Worm (Caenorhabditis elegans) whole organism, L1 larva: ENCODE data around the gene cpg-18.

Experiments
- Y116A8C.19 ChIP-seq: sonication (generic microtip); optimal IDR thresholded peaks from 2 replicates; lab custom pipeline; 2016; ENCODE audit warnings: missing compliant biosample characterization, missing genetic modification characterization, borderline replicate concordance
- aha-1 ChIP-seq: fragments of 150-350 bp; optimal IDR thresholded peaks from 2 replicates; lab custom pipeline; 2014; ENCODE audit warnings: missing biosample characterization, missing genetic modification characterization
- ama-1 ChIP-seq: fragments of 150-350 bp; optimal IDR thresholded peaks from 2 replicates; lab custom pipeline; 2014
- blmp-1 ChIP-seq: fragments of 150-350 bp; optimal IDR thresholded peaks from 2 replicates; lab custom pipeline; 2014; ENCODE audit warnings: missing biosample characterization, missing genetic modification characterization
- ceh-63 ChIP-seq: fragments of 200-800 bp; sonication (Bioruptor generic); optimal IDR thresholded peaks from 2 replicates; lab custom pipeline; 2018; ENCODE audit warnings: mild to moderate bottlenecking, missing genetic modification characterization, missing compliant biosample characterization
- ceh-8 ChIP-seq: fragments of 200-800 bp; sonication (Bioruptor generic); optimal IDR thresholded peaks from 2 replicates; lab custom pipeline; 2018; ENCODE audit warnings: mild to moderate bottlenecking, missing genetic modification characterization, moderate library complexity, missing compliant biosample characterization
- efl-1 ChIP-seq, 4 experiments: fragments of 150-350 bp; optimal IDR thresholded peaks in 3 of 4; peaks in 1 of 4; 1 replicate in 1 of 4; 2 replicates in 3 of 4; lab custom pipeline; 2014; ENCODE audit warnings: missing biosample characterization in 2 of 4, missing genetic modification characterization in 2 of 4, missing genetic modification reagents in 2 of 4
- egl-13 ChIP-seq: sonication (generic microtip); optimal IDR thresholded peaks from 2 replicates; lab custom pipeline; 2016; ENCODE audit warnings: missing genotype, missing genetic modification reagents, missing genetic modification characterization, missing compliant biosample characterization
- egl-27 ChIP-seq, 2 experiments: fragments of 150-350 bp in 1 of 2; sonication (generic microtip); optimal IDR thresholded peaks; 3 replicates each; lab custom pipeline; 2017 to 2018; ENCODE audit warnings: missing biosample characterization in 2 of 2, missing genetic modification characterization in 2 of 2, missing genetic modification reagents in 2 of 2
- elt-2 ChIP-seq: sonication (generic microtip); optimal IDR thresholded peaks from 2 replicates; lab custom pipeline; 2016; ENCODE audit warnings: missing genetic modification characterization, mild to moderate bottlenecking, inconsistent platforms, missing compliant biosample characterization, missing genetic modification reagents
- fkh-10 ChIP-seq: sonication (generic microtip); optimal IDR thresholded peaks from 2 replicates; lab custom pipeline; 2017; ENCODE audit warnings: missing biosample characterization, missing genetic modification reagents, missing genetic modification characterization
- fkh-4 ChIP-seq: sonication (generic microtip); optimal IDR thresholded peaks from 2 replicates; lab custom pipeline; 2016; ENCODE audit warnings: missing compliant biosample characterization, missing genetic modification characterization, borderline replicate concordance
- fkh-8 ChIP-seq: sonication (generic microtip); optimal IDR thresholded peaks from 2 replicates; lab custom pipeline; 2016; ENCODE audit warnings: mild to moderate bottlenecking, missing genetic modification characterization, missing compliant biosample characterization
- fos-1 ChIP-seq: fragments of 150-350 bp; optimal IDR thresholded peaks from 2 replicates; lab custom pipeline; 2014; ENCODE audit warnings: missing biosample characterization, missing genetic modification characterization
- grh-1 ChIP-seq: fragments of 200-800 bp; sonication (Bioruptor generic); IDR thresholded peaks from 2 replicates; pipeline ENCODE4 v1.3.6; 2022; ENCODE audit warnings: missing genetic modification reagents, missing genetic modification characterization, missing compliant biosample characterization
- hlh-4 ChIP-seq: sonication (generic microtip); optimal IDR thresholded peaks from 2 replicates; lab custom pipeline; 2016; ENCODE audit warnings: mild to moderate bottlenecking, missing genetic modification characterization, missing compliant biosample characterization
- isw-1 ChIP-seq: fragments of 200-800 bp; sonication (Bioruptor generic); IDR thresholded peaks from 2 replicates; pipeline ENCODE4 v1.3.6; 2022; ENCODE audit warnings: missing genetic modification characterization, missing compliant biosample characterization
- jun-1 ChIP-seq: fragments of 150-350 bp; optimal IDR thresholded peaks from 2 replicates; lab custom pipeline; 2014; ENCODE audit warnings: missing biosample characterization, missing genetic modification reagents, missing genetic modification characterization
- lin-13 ChIP-seq: fragments of 150-350 bp; optimal IDR thresholded peaks from 2 replicates; lab custom pipeline; 2014; ENCODE audit warnings: missing biosample characterization, missing genetic modification reagents, missing genetic modification characterization
- lin-14 ChIP-seq: fragments of 200-800 bp; sonication (Bioruptor generic); optimal IDR thresholded peaks from 2 replicates; lab custom pipeline; 2018; ENCODE audit warnings: mild to moderate bottlenecking, missing genetic modification characterization, moderate library complexity, missing compliant biosample characterization
- lin-39 ChIP-seq: fragments of 150-350 bp; optimal IDR thresholded peaks from 2 replicates; lab custom pipeline; 2014; ENCODE audit warnings: missing biosample characterization, missing genetic modification reagents, missing genetic modification characterization
- lir-3 ChIP-seq: sonication (generic microtip); optimal IDR thresholded peaks from 2 replicates; lab custom pipeline; 2016; ENCODE audit warnings: mild to moderate bottlenecking, missing genetic modification characterization, moderate library complexity, missing compliant biosample characterization; ENCODE audit not compliant: poor library complexity
- mef-2 ChIP-seq: fragments of 150-350 bp; optimal IDR thresholded peaks from 2 replicates; lab custom pipeline; 2014; ENCODE audit warnings: missing biosample characterization, missing genetic modification characterization
- mep-1 ChIP-seq: fragments of 150-350 bp; optimal IDR thresholded peaks from 2 replicates; lab custom pipeline; 2014; ENCODE audit warnings: missing biosample characterization, missing genetic modification characterization
- nhr-19 ChIP-seq: fragments of 200-800 bp; sonication (Bioruptor generic); conservative IDR thresholded peaks from 2 replicates; pipeline ENCODE4 v1.3.6; 2022; ENCODE audit warnings: missing genetic modification characterization, missing compliant biosample characterization
- nhr-20 ChIP-seq: sonication (generic microtip); optimal IDR thresholded peaks from 2 replicates; lab custom pipeline; 2016; ENCODE audit warnings: mild to moderate bottlenecking, missing genetic modification characterization, missing compliant biosample characterization
- nhr-28 ChIP-seq: fragments of 150-350 bp; optimal IDR thresholded peaks from 2 replicates; lab custom pipeline; 2014; ENCODE audit warnings: missing biosample characterization, missing genetic modification characterization
- nhr-71 ChIP-seq: sonication (generic microtip); optimal IDR thresholded peaks from 2 replicates; lab custom pipeline; 2016; ENCODE audit warnings: mild to moderate bottlenecking, missing genetic modification characterization, moderate library complexity, missing compliant biosample characterization
- nhr-84 ChIP-seq: sonication (generic microtip); optimal IDR thresholded peaks from 2 replicates; lab custom pipeline; 2017; ENCODE audit warnings: missing biosample characterization, missing genetic modification characterization
- nhr-85 ChIP-seq: sonication (generic microtip); peaks from one replicate; lab custom pipeline; 2016; ENCODE audit warnings: missing genetic modification characterization, inconsistent platforms, missing compliant biosample characterization
- pax-3 ChIP-seq: fragments of 200-800 bp; sonication (Bioruptor generic); optimal IDR thresholded peaks from 2 replicates; lab custom pipeline; 2018; ENCODE audit warnings: mild to moderate bottlenecking, missing genetic modification characterization, moderate library complexity, missing compliant biosample characterization
- rnt-1 ChIP-seq: sonication (generic microtip); optimal IDR thresholded peaks from 2 replicates; lab custom pipeline; 2016; ENCODE audit warnings: mild to moderate bottlenecking, missing genetic modification characterization, moderate library complexity, missing compliant biosample characterization
- snpc-4 ChIP-seq: fragments of 150-350 bp; optimal IDR thresholded peaks from 2 replicates; lab custom pipeline; 2014; ENCODE audit warnings: missing biosample characterization, missing genetic modification characterization
- sup-37 ChIP-seq: fragments of 200-800 bp; sonication (Bioruptor generic); optimal IDR thresholded peaks from 2 replicates; lab custom pipeline; 2018; ENCODE audit warnings: mild to moderate bottlenecking, missing genetic modification characterization, missing compliant biosample characterization
- swsn-7 ChIP-seq: sonication (generic microtip); optimal IDR thresholded peaks from 2 replicates; lab custom pipeline; 2016; ENCODE audit warnings: missing genetic modification characterization, missing compliant biosample characterization
- tbx-2 ChIP-seq: sonication (generic microtip); optimal IDR thresholded peaks from 2 replicates; lab custom pipeline; 2016; ENCODE audit warnings: missing genetic modification characterization, missing compliant biosample characterization
- unc-130 ChIP-seq: fragments of 150-350 bp; optimal IDR thresholded peaks from 2 replicates; lab custom pipeline; 2017; ENCODE audit warnings: missing biosample characterization, missing genetic modification characterization, inconsistent platforms
- unc-30 ChIP-seq: sonication (generic microtip); optimal IDR thresholded peaks from 2 replicates; lab custom pipeline; 2017; ENCODE audit warnings: missing biosample characterization, missing genetic modification characterization
- unc-62 ChIP-seq: fragments of 150-350 bp; optimal IDR thresholded peaks from 2 replicates; lab custom pipeline; 2014; ENCODE audit warnings: missing biosample characterization, missing genetic modification reagents, missing genetic modification characterization
- unc-98 ChIP-seq: fragments of 200-800 bp; sonication (Bioruptor generic); IDR thresholded peaks from 2 replicates; pipeline ENCODE4 v1.3.6; 2022; ENCODE audit warnings: missing genetic modification characterization, missing compliant biosample characterization
- xbp-1 ChIP-seq: sonication (generic microtip); optimal IDR thresholded peaks from 2 replicates; lab custom pipeline; 2016; ENCODE audit warnings: missing genetic modification characterization, missing compliant biosample characterization

Gene cpg-18

ce11 chrIV:5708796-5709195, 26.0 kb upstream of the cpg-18 start, which contains the start of gene C55C3.1:
Gene C55C3.1 (plus strand): TSS chrIV:5709096.
- peak; percentile 19 for TF ChIP-seq nhr-85
- no peak for TF ChIP-seq Y116A8C.19 (tag; lab: Kevin White, UChicago)
- no peak for TF ChIP-seq fkh-10 (GFP tag; lab: Kevin White, UChicago)
- TF ChIP-seq nhr-28 (tag; lab: Kevin White, UChicago), result no peak
- TF ChIP-seq unc-130 (tag; lab: Kevin White, UChicago), result no peak
- TF ChIP-seq grh-1, result no peak
- TF ChIP-seq lin-13 (GFP tag; lab: Kevin White, UChicago), result no peak
- no peak for TF ChIP-seq unc-98 (GFP tag; lab: Robert Waterston, UW)
- no peak for TF ChIP-seq sup-37 (GFP tag; lab: Kevin White, UChicago)
- peak; percentile 88 for TF ChIP-seq blmp-1 (tag; lab: Kevin White, UChicago)
- no peak for TF ChIP-seq xbp-1 (tag; lab: Kevin White, UChicago)
- no peak for TF ChIP-seq rnt-1 (tag; lab: Kevin White, UChicago)
- no peak for TF ChIP-seq unc-30 (tag; lab: Kevin White, UChicago)
- no peak for TF ChIP-seq nhr-19 (GFP tag; lab: Robert Waterston, UW)

ce11 chrIV:5715341-5716112, 19.3 kb upstream of the cpg-18 start:
- TF ChIP-seq aha-1 (tag; lab: Kevin White, UChicago), result no peak
- TF ChIP-seq lir-3 (tag; lab: Kevin White, UChicago), result no peak
- peak; percentile 29 for TF ChIP-seq fkh-10 (GFP tag; lab: Kevin White, UChicago)
- TF ChIP-seq efl-1 (optimal IDR thresholded peaks at IDR 0.05; lab: Kevin White, UChicago), result no peak
- TF ChIP-seq efl-1 (GFP tag; optimal IDR thresholded peaks at IDR 0.05 in 1 of 2; lab: Kevin White, UChicago), result peak in 1 of 2 experiments; percentile 41

ce11 chrIV:5723659-5724058, 11.2 kb upstream of the cpg-18 start:
- peak; percentile 50 for TF ChIP-seq lin-14 (GFP tag; lab: Kevin White, UChicago)
- peak; percentile 70 for TF ChIP-seq fkh-10 (GFP tag; lab: Kevin White, UChicago)
- TF ChIP-seq nhr-85, result peak; percentile 39
- no peak for TF ChIP-seq lin-39 (tag; lab: Kevin White, UChicago)

- TF ChIP-seq Y116A8C.19 (tag; lab: Kevin White, UChicago) (no peak), fkh-4 (tag; lab: Kevin White, UChicago) (no peak), nhr-71 (tag; lab: Kevin White, UChicago) (no peak), egl-27 (tag; optimal IDR thresholded peaks at IDR 0.05; lab: Kevin White, UChicago) (no peak), lin-14 (GFP tag; lab: Kevin White, UChicago) (peak; percentile 17), grh-1 (no peak), efl-1 (optimal IDR thresholded peaks at IDR 0.05; lab: Kevin White, UChicago) (no peak), efl-1 (GFP tag; optimal IDR thresholded peaks at IDR 0.05 in 1 of 2; lab: Kevin White, UChicago) (peak in 1 of 2 experiments; percentile 26), snpc-4 (tag; lab: Kevin White, UChicago) (no peak), hlh-4 (tag; lab: Kevin White, UChicago) (no peak), elt-2 (tag; lab: Kevin White, UChicago) (no peak), fkh-8 (tag; lab: Kevin White, UChicago) (peak; percentile 21)
These were observed 9.5 kb upstream of the cpg-18 start, which contains the start of gene H35B03.1 for ce11 chrIV:5725300-5725699. Gene H35B03.1 (plus strand): TSS chrIV:5725600.

ce11 chrIV:5731597-5731996, 3.2 kb upstream of the cpg-18 start, which contains the start of gene H35B03.2:
Gene H35B03.2 (minus strand): TSS chrIV:5731674.
- TF ChIP-seq tbx-2 (tag; lab: Kevin White, UChicago) (peak; percentile 76), egl-13 (peak; percentile 62), mef-2 (tag; lab: Kevin White, UChicago) (no peak), pax-3 (tag; lab: Kevin White, UChicago) (no peak), fkh-10 (GFP tag; lab: Kevin White, UChicago) (peak; percentile 12), lir-3 (tag; lab: Kevin White, UChicago) (peak; percentile 35), unc-62 (GFP tag; lab: Kevin White, UChicago) (no peak), mep-1 (peak; percentile 64), lin-13 (GFP tag; lab: Kevin White, UChicago) (peak; percentile 51), lin-14 (GFP tag; lab: Kevin White, UChicago) (peak; percentile 69), isw-1 (GFP tag; lab: Robert Waterston, UW) (peak; percentile 60), ceh-8 (GFP tag; lab: Kevin White, UChicago) (no peak), fkh-8 (tag; lab: Kevin White, UChicago) (peak; percentile 46), fos-1 (tag; lab: Kevin White, UChicago) (peak; percentile 71), swsn-7 (tag; lab: Kevin White, UChicago) (peak; percentile 71), jun-1 (peak; percentile 32), Y116A8C.19 (tag; lab: Kevin White, UChicago) (no peak), ceh-63 (GFP tag; lab: Kevin White, UChicago) (no peak), nhr-84 (no peak), nhr-20 (tag; lab: Kevin White, UChicago) (peak; percentile 76), ama-1 (no peak)
